Fruit fly (Drosophila melanogaster) whole organism: ENCODE data around the gene Pdh.

Experiments
- EcR ChIP-seq, 2 experiments: fragments of >200 bp; optimal IDR thresholded peaks; 2 replicates each; lab custom pipeline; 2017; ENCODE audit warnings: missing biosample characterization in 2 of 2, missing genetic modification characterization in 2 of 2, missing genetic modification reagents in 2 of 2
- pan ChIP-seq: fragments of >200 bp; optimal IDR thresholded peaks from 2 replicates; lab custom pipeline; 2017
- psq ChIP-seq: fragments of >200 bp; optimal IDR thresholded peaks from 2 replicates; lab custom pipeline; 2017
- usp ChIP-seq: fragments of >200 bp; optimal IDR thresholded peaks from 2 replicates; lab custom pipeline; 2017; ENCODE audit warnings: missing biosample characterization, missing genetic modification characterization, mixed read lengths

DNA sequence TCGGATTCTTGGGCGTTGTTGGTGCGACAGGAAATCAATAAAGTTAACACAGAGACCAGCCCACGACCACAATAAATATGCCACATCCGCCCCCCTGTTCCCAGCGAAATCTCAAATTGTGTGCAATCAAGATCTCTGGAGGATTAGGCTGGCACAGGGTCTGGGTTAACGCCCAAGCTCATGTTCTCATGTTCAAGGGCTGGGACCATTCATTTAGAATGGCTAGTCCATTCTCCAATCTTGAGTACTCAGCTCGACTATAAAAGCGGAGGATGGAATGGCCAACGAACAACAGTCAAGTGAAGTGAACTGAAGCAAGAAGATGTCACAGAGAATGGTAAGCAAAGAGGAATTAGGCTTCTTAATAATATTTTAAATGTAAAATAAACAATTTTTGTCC, 21.1 kb downstream of the Pdh start, which contains the start of gene CG13056:
- TF ChIP-seq psq (no peak), pan (no peak), EcR (GFP tag; optimal IDR thresholded peaks at IDR 0.05; lab: Kevin White, UChicago) (no peak), usp (GFP tag; lab: Kevin White, UChicago) (no peak)
